Worm (Caenorhabditis elegans): Measurements from ENCODE around the gene srh-74.
A peak's percentile ranks its signal among the peaks of the same experiment; 100 is the strongest.

srh-74 gene

ce11 chrV:11061887-11062286, 13.3 kb upstream of the srh-74 start:
- TF ChIP-seq hlh-13 (GFP tag; optimal IDR thresholded peaks at IDR 0.05): no peak
- TF ChIP-seq ztf-16 (tag; optimal IDR thresholded peaks at IDR 0.05): no peak
- TF ChIP-seq sdc-2 (tag; optimal IDR thresholded peaks at IDR 0.05): no peak
- TF ChIP-seq hlh-8 (tag; optimal IDR thresholded peaks at IDR 0.05): no peak
- no peak for TF ChIP-seq ceh-19 (GFP tag; optimal IDR thresholded peaks at IDR 0.05)
- no peak for TF ChIP-seq mec-3 (tag; optimal IDR thresholded peaks at IDR 0.05; ENCODE audit: borderline replicate concordance)
- no peak for TF ChIP-seq madf-2 (tag; optimal IDR thresholded peaks at IDR 0.05)
- TF ChIP-seq pha-4 (tag; optimal IDR thresholded peaks at IDR 0.05): no peak
- no peak for TF ChIP-seq fkh-6 (tag; optimal IDR thresholded peaks at IDR 0.05)
- no peak for TF ChIP-seq ahr-1 (tag; optimal IDR thresholded peaks at IDR 0.05)
- TF ChIP-seq ceh-22 (tag; optimal IDR thresholded peaks at IDR 0.05): no peak
- TF ChIP-seq hlh-30 (tag; optimal IDR thresholded peaks at IDR 0.05; ENCODE audit: insufficient read depth): no peak
- TF ChIP-seq elt-4 (tag; optimal IDR thresholded peaks at IDR 0.05): no peak
- no peak for TF ChIP-seq pqm-1 (tag; optimal IDR thresholded peaks at IDR 0.05)
- no peak for TF ChIP-seq lim-6 (tag; optimal IDR thresholded peaks at IDR 0.05)
- TF ChIP-seq ceh-9 (tag; optimal IDR thresholded peaks at IDR 0.05): no peak
- TF ChIP-seq fkh-10 (GFP tag; optimal IDR thresholded peaks at IDR 0.05): no peak
- TF ChIP-seq tbx-2 (tag; optimal IDR thresholded peaks at IDR 0.05): no peak

ce11 chrV:11060239-11060984, 11.8 kb upstream of the srh-74 start, which contains the start of gene T04C12.11:
TSS of gene T04C12.11 (minus strand) at chrV:11060289.
- TF ChIP-seq unc-42 (tag; optimal IDR thresholded peaks at IDR 0.05) (no peak), rnt-1 (tag; optimal IDR thresholded peaks at IDR 0.05) (no peak), nhr-232 (tag; optimal IDR thresholded peaks at IDR 0.05) (no peak), ceh-24 (tag; optimal IDR thresholded peaks at IDR 0.05) (no peak), fkh-6 (tag; optimal IDR thresholded peaks at IDR 0.05) (no peak), K09A11.1 (tag; optimal IDR thresholded peaks at IDR 0.05; ENCODE audit: insufficient read depth) (no peak), sdc-2 (tag; optimal IDR thresholded peaks at IDR 0.05) (no peak), mec-3 (tag; optimal IDR thresholded peaks at IDR 0.05; ENCODE audit: borderline replicate concordance) (no peak), fax-1 (tag; optimal IDR thresholded peaks at IDR 0.05) (no peak), madf-2 (tag; optimal IDR thresholded peaks at IDR 0.05) (no peak), ceh-2 (tag; optimal IDR thresholded peaks at IDR 0.05) (no peak), ceh-45 (GFP tag; IDR thresholded peaks at IDR 0.05) (no peak), nhr-11 (tag; optimal IDR thresholded peaks at IDR 0.05) (no peak), hlh-13 (GFP tag; optimal IDR thresholded peaks at IDR 0.05) (no peak), pax-1 (tag; optimal IDR thresholded peaks at IDR 0.05) (no peak), ahr-1 (tag; optimal IDR thresholded peaks at IDR 0.05) (no peak)

ce11 chrV:11059180-11059579, 10.6 kb upstream of the srh-74 start, which contains the start of gene T04C12.1:
TSS of gene T04C12.1 (minus strand) at chrV:11059269.
- TF ChIP-seq syd-9 (tag; optimal IDR thresholded peaks at IDR 0.05): no peak
- TF ChIP-seq npax-4 (tag; optimal IDR thresholded peaks at IDR 0.05): no peak
- TF ChIP-seq elt-2 (tag; optimal IDR thresholded peaks at IDR 0.05): peak; percentile 45
- TF ChIP-seq hlh-6 (tag; optimal IDR thresholded peaks at IDR 0.05): no peak

- no peak for TF ChIP-seq lim-6 (tag; optimal IDR thresholded peaks at IDR 0.05)
- no peak for TF ChIP-seq ceh-24 (tag; optimal IDR thresholded peaks at IDR 0.05)
- TF ChIP-seq ama-1 (optimal IDR thresholded peaks at IDR 0.05): no peak
- no peak for TF ChIP-seq ceh-6 (GFP tag; optimal IDR thresholded peaks at IDR 0.05)
- no peak for TF ChIP-seq npax-4 (tag; optimal IDR thresholded peaks at IDR 0.05)
- no peak for TF ChIP-seq mec-3 (tag; optimal IDR thresholded peaks at IDR 0.05; ENCODE audit: borderline replicate concordance)
- TF ChIP-seq odd-2 (tag; optimal IDR thresholded peaks at IDR 0.05): no peak
- no peak for TF ChIP-seq unc-3 (GFP tag; conservative IDR thresholded peaks at IDR 0.05)
- TF ChIP-seq unc-3 (tag; optimal IDR thresholded peaks at IDR 0.05): no peak
- TF ChIP-seq sox-4 (tag; optimal IDR thresholded peaks at IDR 0.05): no peak
- TF ChIP-seq nfya-1 (tag; optimal IDR thresholded peaks at IDR 0.05): no peak
- TF ChIP-seq hlh-13 (GFP tag; optimal IDR thresholded peaks at IDR 0.05): no peak
- no peak for TF ChIP-seq hlh-8 (tag; optimal IDR thresholded peaks at IDR 0.05)
- TF ChIP-seq dve-1 (tag; optimal IDR thresholded peaks at IDR 0.05): no peak
- TF ChIP-seq ceh-48 (tag; optimal IDR thresholded peaks at IDR 0.05): no peak
- TF ChIP-seq elt-2 (tag; optimal IDR thresholded peaks at IDR 0.05): no peak
- no peak for TF ChIP-seq ceh-34 (tag; optimal IDR thresholded peaks at IDR 0.05)
- no peak for TF ChIP-seq sdc-2 (tag; optimal IDR thresholded peaks at IDR 0.05)
- TF ChIP-seq rnt-1 (tag; optimal IDR thresholded peaks at IDR 0.05): no peak
- TF ChIP-seq tbx-2 (tag; optimal IDR thresholded peaks at IDR 0.05): no peak
These were observed 8.5 kb upstream of the srh-74 start, which contains the start of gene srh-75 for ce11 chrV:11057043-11057442. TSS of gene srh-75 (minus strand) at chrV:11057143.

Measured in whole organism, late embryonic.